Fruit fly (Drosophila melanogaster): ENCODE measurements around the gene sim.
A peak's percentile ranks its signal among the peaks of the same experiment; 100 is the strongest.

The sim gene

dm6 chr3R:13051942-13052693, 5.4 kb upstream of the sim start, which contains the start of gene pic (continued):
- TF ChIP-seq ash1 (GFP tag; optimal IDR thresholded peaks at IDR 0.05) (no peak), sc (optimal IDR thresholded peaks at IDR 0.05) (no peak), sc (GFP tag; optimal IDR thresholded peaks at IDR 0.05) (no peak), CG17186 (GFP tag; optimal IDR thresholded peaks at IDR 0.05) (peak; percentile 70), CG6791 (GFP tag; IDR thresholded peaks at IDR 0.05; ENCODE audit: partially characterized antibody) (peak; percentile 72), CG11504 (tag; optimal IDR thresholded peaks at IDR 0.05) (no peak), dmrt11E (tag; optimal IDR thresholded peaks at IDR 0.05) (peak; percentile 11), CG4820 (GFP tag; optimal IDR thresholded peaks at IDR 0.05) (no peak), gsb (GFP tag; IDR thresholded peaks at IDR 0.05) (no peak), CG12236 (GFP tag; optimal IDR thresholded peaks at IDR 0.05) (no peak), Hmr (GFP tag; optimal IDR thresholded peaks at IDR 0.05) (no peak), Bteb2 (GFP tag; optimal IDR thresholded peaks at IDR 0.05) (no peak), CG14014 (GFP tag; IDR thresholded peaks at IDR 0.05) (no peak), mirr (GFP tag; optimal IDR thresholded peaks at IDR 0.05) (no peak), odd (GFP tag; optimal IDR thresholded peaks at IDR 0.05) (no peak), CG17361 (GFP tag; IDR thresholded peaks at IDR 0.05) (no peak; the same call in 2 of the 3 replicates), CG32532 (GFP tag; IDR thresholded peaks at IDR 0.05) (no peak), CG9609 (GFP tag; optimal IDR thresholded peaks at IDR 0.05) (peak; percentile 8), BEAF-32 (GFP tag; optimal IDR thresholded peaks at IDR 0.05) (peak; percentile 89), trh (GFP tag; optimal IDR thresholded peaks at IDR 0.05) (no peak), ac (GFP tag; optimal IDR thresholded peaks at IDR 0.05) (no peak), CG10147 (GFP tag; optimal IDR thresholded peaks at IDR 0.05) (no peak), pros (GFP tag; optimal IDR thresholded peaks at IDR 0.05) (no peak), Adf1 (GFP tag; IDR thresholded peaks at IDR 0.05) (no peak), HmgD (GFP tag; optimal IDR thresholded peaks at IDR 0.05) (peak; percentile 26), CG10267 (tag; optimal IDR thresholded peaks at IDR 0.05) (peak; percentile 66), Oli (tag; optimal IDR thresholded peaks at IDR 0.05) (no peak), MTF-1 (GFP tag; optimal IDR thresholded peaks at IDR 0.05; ENCODE audit: borderline replicate concordance) (no peak), TFAM (GFP tag; optimal IDR thresholded peaks at IDR 0.05) (no peak), Mad (GFP tag; optimal IDR thresholded peaks at IDR 0.05) (peak; percentile 22), HLH4C (GFP tag; IDR thresholded peaks at IDR 0.05; ENCODE audit: partially characterized antibody) (peak; percentile 79), tap (tag; optimal IDR thresholded peaks at IDR 0.05) (no peak), CG14965 (GFP tag; optimal IDR thresholded peaks at IDR 0.05; ENCODE audit: borderline replicate concordance) (no peak), ara (GFP tag; IDR thresholded peaks at IDR 0.05) (no peak), CG15073 (GFP tag; optimal IDR thresholded peaks at IDR 0.05) (no peak), CG17612 (GFP tag; IDR thresholded peaks at IDR 0.05) (no peak), ap (GFP tag; IDR thresholded peaks at IDR 0.05) (no peak), Gug (GFP tag; IDR thresholded peaks at IDR 0.05) (no peak), exex (tag; optimal IDR thresholded peaks at IDR 0.05) (no peak), da (GFP tag; optimal IDR thresholded peaks at IDR 0.05) (no peak), luna (GFP tag; optimal IDR thresholded peaks at IDR 0.05) (no peak), disco-r (GFP tag; optimal IDR thresholded peaks at IDR 0.05) (no peak), cato (GFP tag; optimal IDR thresholded peaks at IDR 0.05; ENCODE audit: borderline replicate concordance) (no peak), dmrt99B (tag; optimal IDR thresholded peaks at IDR 0.05) (no peak), sr (GFP tag; IDR thresholded peaks at IDR 0.05) (no peak), Ets65A (GFP tag) (no peak), D19B (GFP tag; optimal IDR thresholded peaks at IDR 0.05) (no peak), CG8281 (tag; optimal IDR thresholded peaks at IDR 0.05) (no peak), nerfin-1 (tag; optimal IDR thresholded peaks at IDR 0.05) (no peak), org-1 (GFP tag; optimal IDR thresholded peaks at IDR 0.05) (no peak)

All from whole organism, embryonic.